Worm (Caenorhabditis elegans) whole organism, L4 larva: ENCODE results near the gene K11H3.8.

Source experiments
- ama-1 ChIP-seq: fragments of 150-350 bp; optimal IDR thresholded peaks from 2 replicates; lab custom pipeline; 2014; ENCODE audit warnings: inconsistent platforms, mixed read lengths
- dpl-1 ChIP-seq: fragments of 150-350 bp; optimal IDR thresholded peaks from 2 replicates; lab custom pipeline; 2014; ENCODE audit warnings: missing biosample characterization, missing genetic modification reagents, missing genetic modification characterization
- lsy-2 ChIP-seq, 2 experiments: fragments of 150-350 bp in 1 of 2; sonication (generic microtip) in 1 of 2; optimal IDR thresholded peaks; 2 replicates each; lab custom pipeline; 2014 to 2017; ENCODE audit warnings: missing biosample characterization in 2 of 2, missing genetic modification characterization in 2 of 2
- madf-9 ChIP-seq: fragments of 200-800 bp; sonication (Bioruptor generic); conservative IDR thresholded peaks from 2 replicates; pipeline ENCODE4 v1.3.6; 2022; ENCODE audit warnings: missing genetic modification reagents, missing genetic modification characterization, missing compliant biosample characterization
- nhr-11 ChIP-seq: fragments of 150-350 bp; optimal IDR thresholded peaks from 2 replicates; lab custom pipeline; 2014; ENCODE audit warnings: missing biosample characterization, missing genetic modification characterization
- zfp-2 ChIP-seq: sonication (generic microtip); optimal IDR thresholded peaks from 2 replicates; lab custom pipeline; 2016; ENCODE audit warnings: mild to moderate bottlenecking, missing genetic modification characterization, missing compliant biosample characterization

ce11 chrIII:9885609-9886008, 50.6 kb downstream of the K11H3.8 start:
- no peak for TF ChIP-seq zfp-2 (tag; lab: Kevin White, UChicago)
- TF ChIP-seq madf-9 (GFP tag; lab: Robert Waterston, UW): no peak
- peak; percentile 6 for TF ChIP-seq nhr-11 (tag; lab: Kevin White, UChicago)
- no peak for TF ChIP-seq lsy-2 (tag; optimal IDR thresholded peaks at IDR 0.05; lab: Kevin White, UChicago)
- no peak for TF ChIP-seq dpl-1 (GFP tag; lab: Kevin White, UChicago)
- TF ChIP-seq ama-1: no peak
